Worm (Caenorhabditis elegans) whole organism, L1 larva: Measurements from ENCODE around the gene math-18.

Experiments
- alr-1 ChIP-seq: fragments of 200-800 bp; sonication (Bioruptor generic); optimal IDR thresholded peaks from 2 replicates; lab custom pipeline; 2018; ENCODE audit warnings: borderline replicate concordance, mild to moderate bottlenecking, missing genetic modification characterization, missing compliant biosample characterization
- dpl-1 ChIP-seq, 3 experiments: fragments of 150-350 bp in 2 of 3; sonication (generic microtip) in 1 of 3; optimal IDR thresholded peaks; 2 replicates each; lab custom pipeline; 2014 to 2017; ENCODE audit warnings: missing biosample characterization in 3 of 3, missing genetic modification characterization in 3 of 3, missing genetic modification reagents in 3 of 3
- efl-3 ChIP-seq: fragments of 200-800 bp; sonication (Bioruptor generic); optimal IDR thresholded peaks from 2 replicates; lab custom pipeline; 2018; ENCODE audit warnings: mild to moderate bottlenecking, missing genetic modification characterization, missing compliant biosample characterization
- egl-27 ChIP-seq, 2 experiments: fragments of 150-350 bp in 1 of 2; sonication (generic microtip); optimal IDR thresholded peaks; 3 replicates each; lab custom pipeline; 2017 to 2018; ENCODE audit warnings: missing biosample characterization in 2 of 2, missing genetic modification characterization in 2 of 2, missing genetic modification reagents in 2 of 2
- jun-1 ChIP-seq: fragments of 150-350 bp; optimal IDR thresholded peaks from 2 replicates; lab custom pipeline; 2014; ENCODE audit warnings: missing biosample characterization, missing genetic modification reagents, missing genetic modification characterization
- lin-13 ChIP-seq: fragments of 150-350 bp; optimal IDR thresholded peaks from 2 replicates; lab custom pipeline; 2014; ENCODE audit warnings: missing biosample characterization, missing genetic modification reagents, missing genetic modification characterization
- nhr-19 ChIP-seq: fragments of 200-800 bp; sonication (Bioruptor generic); conservative IDR thresholded peaks from 2 replicates; pipeline ENCODE4 v1.3.6; 2022; ENCODE audit warnings: missing genetic modification characterization, missing compliant biosample characterization
- pag-3 ChIP-seq: sonication (generic microtip); optimal IDR thresholded peaks from 2 replicates; lab custom pipeline; 2017; ENCODE audit warnings: missing genetic modification characterization, mild to moderate bottlenecking, missing compliant biosample characterization, antibody characterized with exemption, borderline replicate concordance; ENCODE audit not compliant: insufficient read depth
- snpc-4 ChIP-seq: fragments of 150-350 bp; optimal IDR thresholded peaks from 2 replicates; lab custom pipeline; 2014; ENCODE audit warnings: missing biosample characterization, missing genetic modification characterization
- snu-23 ChIP-seq: sonication (generic microtip); optimal IDR thresholded peaks from 2 replicates; lab custom pipeline; 2016; ENCODE audit warnings: missing genetic modification characterization, missing compliant biosample characterization
- unc-62 ChIP-seq: fragments of 150-350 bp; optimal IDR thresholded peaks from 2 replicates; lab custom pipeline; 2014; ENCODE audit warnings: missing biosample characterization, missing genetic modification reagents, missing genetic modification characterization
- zag-1 ChIP-seq: fragments of 150-350 bp; optimal IDR thresholded peaks from 2 replicates; lab custom pipeline; 2014; ENCODE audit warnings: missing biosample characterization, missing genetic modification characterization
- zip-4 ChIP-seq: fragments of 200-800 bp; sonication (Bioruptor generic); optimal IDR thresholded peaks from 2 replicates; lab custom pipeline; 2018; ENCODE audit warnings: mild to moderate bottlenecking, missing genetic modification characterization, moderate library complexity, missing compliant biosample characterization
- ztf-11 ChIP-seq, 2 experiments: sonication (generic microtip); optimal IDR thresholded peaks; 2 replicates each; lab custom pipeline; 2016 to 2017; ENCODE audit warnings: missing genetic modification characterization in 2 of 2, missing biosample characterization in 1 of 2, missing compliant biosample characterization in 1 of 2

DNA sequence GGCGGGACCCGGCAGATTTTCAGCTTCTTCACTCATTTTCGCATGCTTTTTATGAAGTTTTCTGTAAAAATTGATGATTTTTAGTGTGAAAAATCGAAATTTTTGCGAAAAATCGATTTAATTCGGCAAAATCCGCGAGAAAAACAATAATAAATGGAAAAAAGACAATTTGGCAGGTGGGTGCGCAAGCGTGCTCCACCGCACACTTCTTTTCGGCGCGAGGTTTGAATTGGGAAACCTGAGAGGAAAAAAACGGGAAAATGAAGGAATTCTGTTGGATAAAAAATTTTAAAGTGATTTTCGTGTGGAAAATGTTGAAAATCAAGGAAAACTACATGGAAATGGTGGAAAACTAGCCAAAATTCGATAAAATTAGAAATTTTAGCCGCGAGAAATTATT lies 50.3 kb downstream of the math-18 start, which contains the start of gene Y59C2A.2:
- TF ChIP-seq egl-27 (tag; optimal IDR thresholded peaks at IDR 0.05; lab: Kevin White, UChicago) (no peak), snu-23 (GFP tag; lab: Kevin White, UChicago) (peak; percentile 54), zip-4 (no peak), ztf-11 (tag; optimal IDR thresholded peaks at IDR 0.05; lab: Kevin White, UChicago) (no peak), dpl-1 (GFP tag; optimal IDR thresholded peaks at IDR 0.05; lab: Kevin White, UChicago) (peak; percentile 88 to 94 (median 93)), zag-1 (no peak), jun-1 (tag; lab: Kevin White, UChicago) (peak; percentile 6), lin-13 (GFP tag; lab: Kevin White, UChicago) (peak; percentile 48), efl-3 (GFP tag; lab: Kevin White, UChicago) (no peak), nhr-19 (GFP tag; lab: Robert Waterston, UW) (peak; percentile 30), pag-3 (no peak), snpc-4 (tag; lab: Kevin White, UChicago) (no peak), alr-1 (tag; lab: Kevin White, UChicago) (no peak), unc-62 (GFP tag; lab: Kevin White, UChicago) (no peak)
